Fruit fly (Drosophila melanogaster) whole organism, prepupa: Measurements from ENCODE around the gene to.

ENCODE experiments used
- CG10669 ChIP-seq: fragments of 200-800 bp; sonication (Bioruptor generic); optimal IDR thresholded peaks from 3 replicates; lab custom pipeline; 2018; ENCODE audit warnings: missing biosample characterization, mild to moderate bottlenecking, missing genetic modification characterization, moderate library complexity
- CG11902 ChIP-seq: fragments of 200-800 bp; sonication (Bioruptor generic); optimal IDR thresholded peaks from 3 replicates; lab custom pipeline; 2016; ENCODE audit warnings: missing biosample characterization, missing genetic modification characterization
- CG1621 ChIP-seq: fragments of 200-800 bp; sonication (Bioruptor generic); optimal IDR thresholded peaks from 3 replicates; lab custom pipeline; 2018; ENCODE audit warnings: missing biosample characterization, mild to moderate bottlenecking, missing genetic modification characterization
- CG16779 ChIP-seq: fragments of 200-800 bp; sonication (Bioruptor generic); optimal IDR thresholded peaks from 3 replicates; lab custom pipeline; 2017; ENCODE audit warnings: missing biosample characterization, mild to moderate bottlenecking, missing genetic modification characterization
- CG34406 ChIP-seq: fragments of 200-800 bp; sonication (Bioruptor generic); optimal IDR thresholded peaks from 3 replicates; lab custom pipeline; 2016; ENCODE audit warnings: missing biosample characterization, missing genetic modification characterization
- CG3919 ChIP-seq: fragments of 200-800 bp; sonication (Bioruptor generic); optimal IDR thresholded peaks from 3 replicates; lab custom pipeline; 2016; ENCODE audit warnings: missing biosample characterization, missing genetic modification characterization
- CG4318 ChIP-seq: fragments of 200-800 bp; sonication (Bioruptor generic); optimal IDR thresholded peaks from 3 replicates; lab custom pipeline; 2017; ENCODE audit warnings: missing biosample characterization, mild to moderate bottlenecking, missing genetic modification characterization
- CG6792 ChIP-seq: fragments of 200-800 bp; sonication (Bioruptor generic); optimal IDR thresholded peaks from 3 replicates; lab custom pipeline; 2016; ENCODE audit warnings: missing biosample characterization, missing genetic modification characterization
- CG6854 ChIP-seq: fragments of 200-800 bp; sonication (Bioruptor generic); optimal IDR thresholded peaks from 2 replicates; lab custom pipeline; 2017; ENCODE audit warnings: missing biosample characterization, mild to moderate bottlenecking, missing genetic modification characterization
- CG8119 ChIP-seq: fragments of 200-800 bp; sonication (Bioruptor generic); IDR thresholded peaks from 3 replicates; pipeline ENCODE4 v1.3.6; 2022; ENCODE audit warnings: missing biosample characterization, missing genetic modification characterization
- CG8319 ChIP-seq: fragments of 200-800 bp; sonication (Bioruptor generic); optimal IDR thresholded peaks from 3 replicates; lab custom pipeline; 2016; ENCODE audit warnings: missing biosample characterization, missing genetic modification characterization
- CG9139 ChIP-seq: fragments of 200-800 bp; sonication (Bioruptor generic); optimal IDR thresholded peaks from 3 replicates; lab custom pipeline; 2017; ENCODE audit warnings: missing biosample characterization, mild to moderate bottlenecking, missing genetic modification characterization
- Eip75B ChIP-seq: fragments of 200-800 bp; sonication (Bioruptor generic); optimal IDR thresholded peaks from 3 replicates; lab custom pipeline; 2016; ENCODE audit warnings: missing biosample characterization, missing genetic modification characterization
- Eip78C ChIP-seq: fragments of 200-800 bp; sonication (Bioruptor generic); peaks from one replicate; lab custom pipeline; 2016; ENCODE audit warnings: missing biosample characterization, missing genetic modification characterization
- Eip93F ChIP-seq: fragments of 200-800 bp; sonication (Bioruptor generic); optimal IDR thresholded peaks from 2 replicates; lab custom pipeline; 2016; ENCODE audit warnings: missing biosample characterization, mild to moderate bottlenecking, missing genetic modification characterization
- Ets96B ChIP-seq: fragments of 200-800 bp; optimal IDR thresholded peaks from 2 replicates; lab custom pipeline; 2019; ENCODE audit warnings: missing biosample characterization, mild to moderate bottlenecking, missing genetic modification characterization, moderate library complexity
- Gug ChIP-seq: fragments of 200-800 bp; sonication (Bioruptor generic); IDR thresholded peaks from 2 replicates; pipeline ENCODE4 v1.3.6; 2022; ENCODE audit warnings: missing biosample characterization, missing genetic modification characterization
- Hr38 ChIP-seq: sonication (Bioruptor generic); optimal IDR thresholded peaks from 2 replicates; lab custom pipeline; 2016; ENCODE audit warnings: missing biosample characterization, missing genetic modification characterization
- Hr39 ChIP-seq: fragments of 200-800 bp; sonication (Bioruptor generic); optimal IDR thresholded peaks from 2 replicates; lab custom pipeline; 2016; ENCODE audit warnings: missing biosample characterization, missing genetic modification characterization
- Hr4 ChIP-seq: fragments of 200-800 bp; sonication (Bioruptor generic); optimal IDR thresholded peaks from 3 replicates; lab custom pipeline; 2016; ENCODE audit warnings: missing biosample characterization, missing genetic modification characterization
- Met ChIP-seq: fragments of 200-800 bp; sonication (Bioruptor generic); optimal IDR thresholded peaks from 3 replicates; lab custom pipeline; 2016; ENCODE audit warnings: missing biosample characterization, missing genetic modification characterization
- OdsH ChIP-seq: fragments of 200-800 bp; sonication (Bioruptor generic); optimal IDR thresholded peaks from 3 replicates; lab custom pipeline; 2016; ENCODE audit warnings: missing biosample characterization, missing genetic modification characterization
- Smox ChIP-seq: fragments of 200-800 bp; sonication (Bioruptor generic); optimal IDR thresholded peaks from 3 replicates; lab custom pipeline; 2016; ENCODE audit warnings: missing biosample characterization, missing genetic modification characterization
- achi ChIP-seq: fragments of 200-800 bp; sonication (Bioruptor generic); optimal IDR thresholded peaks from 3 replicates; lab custom pipeline; 2016; ENCODE audit warnings: missing biosample characterization, missing genetic modification characterization
- cyc ChIP-seq: fragments of 200-800 bp; sonication (Bioruptor generic); optimal IDR thresholded peaks from 3 replicates; lab custom pipeline; 2016; ENCODE audit warnings: missing biosample characterization, missing genetic modification characterization
- dac ChIP-seq: fragments of 200-800 bp; sonication (Bioruptor generic); optimal IDR thresholded peaks from 2 replicates; lab custom pipeline; 2017; ENCODE audit warnings: missing biosample characterization, mild to moderate bottlenecking, missing genetic modification characterization
- dsx ChIP-seq: fragments of 200-800 bp; optimal IDR thresholded peaks from 3 replicates; lab custom pipeline; 2019; ENCODE audit warnings: missing biosample characterization, mild to moderate bottlenecking, missing genetic modification characterization, moderate library complexity; ENCODE audit not compliant: poor library complexity, severe bottlenecking
- eg ChIP-seq: fragments of 200-800 bp; sonication (Bioruptor generic); IDR thresholded peaks from 3 replicates; pipeline ENCODE4 v1.3.6; 2022; ENCODE audit warnings: missing biosample characterization, missing genetic modification characterization
- esn ChIP-seq: fragments of 200-800 bp; sonication (Bioruptor generic); optimal IDR thresholded peaks from 2 replicates; lab custom pipeline; 2016; ENCODE audit warnings: missing biosample characterization, mild to moderate bottlenecking, missing genetic modification characterization, moderate library complexity
- fd59A ChIP-seq: fragments of 200-800 bp; sonication (Bioruptor generic); optimal IDR thresholded peaks from 2 replicates; lab custom pipeline; 2017; ENCODE audit warnings: missing biosample characterization, mild to moderate bottlenecking, missing genetic modification characterization, missing genetic modification reagents
- fd85E ChIP-seq: fragments of 200-800 bp; sonication (Bioruptor generic); optimal IDR thresholded peaks from 3 replicates; lab custom pipeline; 2016; ENCODE audit warnings: missing biosample characterization, missing genetic modification characterization
- fkh ChIP-seq: fragments of 200-800 bp; sonication (Bioruptor generic); optimal IDR thresholded peaks from 3 replicates; lab custom pipeline; 2017; ENCODE audit warnings: missing biosample characterization, mild to moderate bottlenecking, missing genetic modification characterization, moderate library complexity
- net ChIP-seq: fragments of 200-800 bp; sonication (Bioruptor generic); optimal IDR thresholded peaks from 3 replicates; lab custom pipeline; 2016; ENCODE audit warnings: missing biosample characterization, missing genetic modification characterization
- pdm3 ChIP-seq: fragments of 200-800 bp; sonication (Bioruptor generic); optimal IDR thresholded peaks from 3 replicates; lab custom pipeline; 2016; ENCODE audit warnings: missing biosample characterization, missing genetic modification characterization
- salr ChIP-seq, 2 experiments: fragments of 200-800 bp; sonication (Bioruptor generic); optimal IDR thresholded peaks; 3 replicates each; lab custom pipeline; 2016 to 2018; ENCODE audit warnings: missing biosample characterization in 2 of 2, missing genetic modification characterization in 2 of 2, mild to moderate bottlenecking in 1 of 2
- spab ChIP-seq: fragments of 200-800 bp; sonication (Bioruptor generic); optimal IDR thresholded peaks from 2 replicates; lab custom pipeline; 2017; ENCODE audit warnings: missing biosample characterization, mild to moderate bottlenecking, missing genetic modification characterization, missing genetic modification reagents
- svp ChIP-seq: fragments of 200-800 bp; sonication (Bioruptor generic); peaks from one replicate; lab custom pipeline; 2016; ENCODE audit warnings: missing biosample characterization, missing genetic modification characterization
- topi ChIP-seq: fragments of 200-800 bp; sonication (Bioruptor generic); optimal IDR thresholded peaks from 3 replicates; lab custom pipeline; 2016; ENCODE audit warnings: missing biosample characterization, missing genetic modification characterization
- vri ChIP-seq: fragments of 200-800 bp; sonication (Bioruptor generic); optimal IDR thresholded peaks from 3 replicates; lab custom pipeline; 2016; ENCODE audit warnings: missing biosample characterization, mild to moderate bottlenecking, missing genetic modification characterization

The to gene

dm6 chr3R:25208767-25209075, 31.3 kb upstream of the to start:
- TF ChIP-seq Eip78C (GFP tag; lab: Kevin White, UChicago): peak; percentile 40
- no peak for TF ChIP-seq Eip93F (GFP tag; lab: Kevin White, UChicago)
- no peak for TF ChIP-seq Smox

DNA sequence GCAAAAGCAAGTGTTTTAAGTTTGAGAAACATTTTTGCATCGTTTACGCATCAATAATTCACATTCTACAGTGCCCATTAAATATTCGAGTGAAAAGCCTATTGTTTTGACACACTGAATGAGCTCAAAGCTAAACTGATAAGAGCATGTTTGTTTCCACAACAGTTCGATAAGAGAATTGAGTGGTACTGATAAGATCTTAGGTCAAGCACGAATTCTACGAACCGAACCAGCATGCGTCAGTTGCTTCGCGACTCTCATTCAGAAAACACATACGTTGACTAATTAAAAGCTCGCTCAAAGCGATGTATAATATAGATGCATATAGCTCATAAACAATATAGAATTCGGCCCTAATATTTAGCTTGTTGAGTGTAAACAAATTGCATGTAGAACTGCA, 30.8 kb upstream of the to start:
- TF ChIP-seq net (no peak), svp (peak; percentile 88)

DNA sequence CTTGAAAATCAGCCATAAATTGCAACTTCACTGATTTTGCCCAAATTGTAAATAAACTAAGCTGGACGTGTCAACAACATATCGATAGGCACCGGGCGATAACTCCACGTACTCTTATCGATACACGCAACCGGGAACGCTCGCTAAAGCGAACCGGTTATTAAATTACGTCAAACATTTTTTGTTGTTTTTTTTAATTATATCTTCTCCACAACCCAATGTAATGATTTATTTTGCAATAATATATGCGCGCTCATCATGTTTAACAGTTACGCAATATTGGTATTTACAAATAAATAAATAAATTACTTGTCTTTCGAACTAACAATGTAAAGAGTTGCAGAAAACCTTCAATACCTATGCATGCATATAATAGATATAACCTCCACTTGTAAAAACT, 24.9 kb upstream of the to start, which contains the start of gene Saysd1:
TSS of gene Saysd1 (minus strand) at position 66 of the 400 bp plus-strand sequence.
- TF ChIP-seq Hr39 (GFP tag; lab: Kevin White, UChicago): no peak
- TF ChIP-seq pdm3 (GFP tag; lab: Kevin White, UChicago): no peak
- TF ChIP-seq CG9139 (GFP tag; lab: Kevin White, UChicago): no peak
- peak; percentile 53 for TF ChIP-seq CG3919 (GFP tag; lab: Kevin White, UChicago)
- TF ChIP-seq spab: no peak
- no peak for TF ChIP-seq Met (GFP tag; lab: Kevin White, UChicago)
- TF ChIP-seq fkh (GFP tag; lab: Kevin White, UChicago): peak; percentile 97
- no peak for TF ChIP-seq CG8319 (GFP tag; lab: Kevin White, UChicago)
- TF ChIP-seq fd59A (GFP tag; lab: Kevin White, UChicago): no peak
- TF ChIP-seq Eip75B: no peak
- TF ChIP-seq Eip93F (GFP tag; lab: Kevin White, UChicago): no peak
- TF ChIP-seq Hr4 (GFP tag; lab: Kevin White, UChicago): no peak
- no peak for TF ChIP-seq topi (GFP tag; lab: Kevin White, UChicago)
- no peak for TF ChIP-seq CG11902 (GFP tag; lab: Kevin White, UChicago)
- no peak for TF ChIP-seq CG16779
- TF ChIP-seq CG4318 (GFP tag; lab: Kevin White, UChicago): no peak
- TF ChIP-seq vri (GFP tag; lab: Kevin White, UChicago): peak; percentile 60
- peak; percentile 44 for TF ChIP-seq cyc (GFP tag; lab: Kevin White, UChicago)
- no peak for TF ChIP-seq Eip78C (GFP tag; lab: Kevin White, UChicago)
- no peak for TF ChIP-seq Gug
- no peak for TF ChIP-seq salr (GFP tag; optimal IDR thresholded peaks at IDR 0.05; lab: Kevin White, UChicago)
- TF ChIP-seq dsx (GFP tag; lab: Kevin White, UChicago): peak; percentile 33
- no peak for TF ChIP-seq Ets96B
- no peak for TF ChIP-seq CG6792 (GFP tag; lab: Kevin White, UChicago)
- no peak for TF ChIP-seq eg
- TF ChIP-seq achi (GFP tag; lab: Kevin White, UChicago): peak; percentile 50
- TF ChIP-seq svp: no peak
- no peak for TF ChIP-seq CG34406 (GFP tag; lab: Kevin White, UChicago)
- TF ChIP-seq esn (GFP tag; lab: Kevin White, UChicago): peak; percentile 28
- TF ChIP-seq dac (GFP tag; lab: Kevin White, UChicago): no peak
- no peak for TF ChIP-seq Hr38
- TF ChIP-seq OdsH (GFP tag; lab: Kevin White, UChicago): no peak
- no peak for TF ChIP-seq CG10669 (GFP tag; lab: Kevin White, UChicago)
- TF ChIP-seq CG6854: no peak

dm6 chr3R:25215997-25216396, 24.0 kb upstream of the to start, which contains the start of gene CG31106:
CG31106 (plus strand) TSS chr3R:25216297.
- TF ChIP-seq CG6854 (no peak), CG8119 (GFP tag; lab: Robert Waterston, UW) (no peak), CG1621 (tag; lab: Kevin White, UChicago) (no peak), fd85E (GFP tag; lab: Kevin White, UChicago) (no peak)
